Worm (Caenorhabditis elegans) whole organism, late embryonic: Measurements from ENCODE around the gene spp-27.
"Not testable (repeated sequence)": the region's sequence is repeated elsewhere in the genome, so short reads cannot be mapped to it uniquely, and the experiment has no call there.

Source experiments
- ama-1 ChIP-seq: fragments of 150-350 bp; optimal IDR thresholded peaks from 2 replicates; lab custom pipeline; 2014
- ceh-19 ChIP-seq: fragments of 200-800 bp; sonication (Bioruptor generic); optimal IDR thresholded peaks from 2 replicates; lab custom pipeline; 2018; ENCODE audit warnings: mild to moderate bottlenecking, missing genetic modification characterization, missing compliant biosample characterization
- ceh-45 ChIP-seq: fragments of 200-800 bp; sonication (Bioruptor generic); IDR thresholded peaks from 2 replicates; pipeline ENCODE4 v1.3.6; 2022; ENCODE audit warnings: missing genetic modification reagents, missing genetic modification characterization, missing compliant biosample characterization
- dmd-4 ChIP-seq: sonication (generic microtip); optimal IDR thresholded peaks from 2 replicates; lab custom pipeline; 2016; ENCODE audit warnings: borderline replicate concordance, missing genetic modification characterization, missing compliant biosample characterization
- lin-11 ChIP-seq: fragments of 200-800 bp; sonication (Bioruptor generic); optimal IDR thresholded peaks from 2 replicates; lab custom pipeline; 2018; ENCODE audit warnings: mild to moderate bottlenecking, missing genetic modification characterization, missing compliant biosample characterization
- mec-3 ChIP-seq: sonication (generic microtip); optimal IDR thresholded peaks from 2 replicates; lab custom pipeline; 2016; ENCODE audit warnings: borderline replicate concordance, missing genetic modification characterization, missing compliant biosample characterization
- nfya-1 ChIP-seq: sonication (generic microtip); optimal IDR thresholded peaks from 2 replicates; lab custom pipeline; 2017; ENCODE audit warnings: missing genetic modification characterization, mild to moderate bottlenecking, missing compliant biosample characterization, antibody characterized with exemption, moderate library complexity
- nhr-11 ChIP-seq: fragments of 150-350 bp; optimal IDR thresholded peaks from 2 replicates; lab custom pipeline; 2014; ENCODE audit warnings: missing biosample characterization, missing genetic modification characterization
- pag-3 ChIP-seq: sonication (generic microtip); optimal IDR thresholded peaks from 2 replicates; lab custom pipeline; 2016; ENCODE audit warnings: missing compliant biosample characterization, missing genetic modification characterization, borderline replicate concordance
- pros-1 ChIP-seq: fragments of 150-350 bp; optimal IDR thresholded peaks from 2 replicates; lab custom pipeline; 2014; ENCODE audit warnings: missing biosample characterization, missing genetic modification reagents, missing genetic modification characterization
- sox-2 ChIP-seq: fragments of 200-800 bp; sonication (Bioruptor generic); IDR thresholded peaks from 2 replicates; pipeline ENCODE4 v1.3.6; 2022; ENCODE audit warnings: missing genetic modification reagents, missing genetic modification characterization, missing compliant biosample characterization
- unc-55 ChIP-seq: sonication (generic microtip); optimal IDR thresholded peaks from 2 replicates; lab custom pipeline; 2017; ENCODE audit warnings: missing biosample characterization, missing genetic modification reagents, missing genetic modification characterization
- ztf-16 ChIP-seq: sonication (generic microtip); optimal IDR thresholded peaks from 2 replicates; lab custom pipeline; 2017; ENCODE audit warnings: missing genetic modification characterization, missing compliant biosample characterization

DNA sequence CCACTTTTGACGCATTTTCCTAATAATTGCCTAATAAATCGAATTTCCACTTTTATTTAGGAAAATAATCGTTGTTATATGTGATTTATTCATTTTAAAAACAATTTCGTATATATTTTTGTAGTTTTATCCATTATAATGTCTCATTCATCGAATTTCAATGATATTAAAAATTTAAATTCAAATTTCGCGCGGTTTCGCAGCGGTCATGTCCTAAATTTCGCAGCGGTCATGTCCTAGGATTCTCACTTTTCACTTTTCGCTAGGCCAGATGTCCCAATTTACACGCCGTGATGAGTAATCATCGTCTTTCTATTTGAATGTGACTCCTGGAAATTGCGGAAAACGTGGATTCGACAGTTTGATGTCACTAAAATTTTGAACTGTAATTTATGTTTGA, 24.8 kb upstream of the spp-27 start, which contains the start of gene ZK1055.4:
- TF ChIP-seq lin-11; ama-1; pros-1 (tag; lab: Kevin White, UChicago); ztf-16 (tag; lab: Kevin White, UChicago); unc-55; nfya-1 (tag; lab: Kevin White, UChicago); nhr-11; sox-2 (GFP tag; lab: Robert Waterston, UW); ceh-45 (GFP tag; lab: Robert Waterston, UW); pag-3 (tag; lab: Kevin White, UChicago); ceh-19 (GFP tag; lab: Kevin White, UChicago); mec-3 (tag; lab: Kevin White, UChicago); dmd-4: not testable (repeated sequence)
